Fruit fly (Drosophila melanogaster) whole organism, wandering third instar larva: ENCODE results near the gene CG13252.

Experiments
- Abd-B ChIP-seq: fragments of >200 bp; optimal IDR thresholded peaks from 2 replicates; lab custom pipeline; 2017; ENCODE audit warnings: missing biosample characterization, missing genetic modification characterization
- CG32264 ChIP-seq: fragments of 200-800 bp; sonication (Bioruptor generic); optimal IDR thresholded peaks from 2 replicates; lab custom pipeline; 2016; ENCODE audit warnings: missing biosample characterization, missing genetic modification characterization
- CG9705 ChIP-seq: fragments of 200-800 bp; sonication (Bioruptor generic); optimal IDR thresholded peaks from 2 replicates; lab custom pipeline; 2018; ENCODE audit warnings: missing biosample characterization, mild to moderate bottlenecking, missing genetic modification characterization
- CrebA ChIP-seq: fragments of 200-800 bp; sonication (Bioruptor generic); optimal IDR thresholded peaks from 2 replicates; lab custom pipeline; 2016; ENCODE audit warnings: missing biosample characterization, mild to moderate bottlenecking, missing genetic modification characterization, borderline replicate concordance
- Dfd ChIP-seq: fragments of >200 bp; optimal IDR thresholded peaks from 2 replicates; lab custom pipeline; 2017; ENCODE audit warnings: missing biosample characterization, missing genetic modification characterization
- Dif ChIP-seq: fragments of 200-275, 200-300 bp; sonication (Bioruptor generic); optimal IDR thresholded peaks from 2 replicates; lab custom pipeline; 2018; ENCODE audit warnings: missing biosample characterization, missing genetic modification characterization; ENCODE audit not compliant: partially characterized antibody
- GATAd ChIP-seq: sonication (Bioruptor generic); optimal IDR thresholded peaks from 2 replicates; lab custom pipeline; 2016; ENCODE audit warnings: missing biosample characterization, missing genetic modification characterization
- HLH106 ChIP-seq: fragments of 200-800 bp; optimal IDR thresholded peaks from 3 replicates; lab custom pipeline; 2019; ENCODE audit warnings: missing biosample characterization, mild to moderate bottlenecking, missing genetic modification characterization, moderate library complexity
- Hnf4 ChIP-seq: fragments of 200-800 bp; sonication (Bioruptor generic); optimal IDR thresholded peaks from 2 replicates; lab custom pipeline; 2016; ENCODE audit warnings: missing biosample characterization, mild to moderate bottlenecking, missing genetic modification characterization
- Hr78 ChIP-seq: fragments of >200 bp; optimal IDR thresholded peaks from 2 replicates; lab custom pipeline; 2017; ENCODE audit warnings: missing biosample characterization, missing genetic modification characterization
- Hr83 ChIP-seq: fragments of 200-300 bp; sonication (Bioruptor generic); optimal IDR thresholded peaks from 2 replicates; lab custom pipeline; 2016; ENCODE audit warnings: missing biosample characterization, mild to moderate bottlenecking, missing genetic modification characterization, moderate library complexity; ENCODE audit not compliant: poor library complexity, severe bottlenecking
- Jra ChIP-seq: sonication (Bioruptor generic); optimal IDR thresholded peaks from 2 replicates; lab custom pipeline; 2016; ENCODE audit warnings: missing biosample characterization, missing genetic modification characterization
- Mio ChIP-seq: sonication (Bioruptor generic); optimal IDR thresholded peaks from 2 replicates; lab custom pipeline; 2016; ENCODE audit warnings: missing biosample characterization, missing genetic modification characterization
- Myc ChIP-seq: fragments of >200 bp; optimal IDR thresholded peaks from 2 replicates; lab custom pipeline; 2017
- N ChIP-seq: fragments of >200 bp; optimal IDR thresholded peaks from 2 replicates; lab custom pipeline; 2018; ENCODE audit warnings: missing biosample characterization, missing external identifiers, missing genetic modification characterization
- OdsH ChIP-seq: fragments of 200-800 bp; sonication (Bioruptor generic); optimal IDR thresholded peaks from 2 replicates; lab custom pipeline; 2016; ENCODE audit warnings: missing biosample characterization, mild to moderate bottlenecking, missing genetic modification characterization
- Rel ChIP-seq, 2 experiments: fragments of 200-800 bp; sonication (Bioruptor generic) in 1 of 2; optimal IDR thresholded peaks; 2 replicates in 1 of 2; 3 replicates in 1 of 2; lab custom pipeline; 2016 to 2019; ENCODE audit warnings: mild to moderate bottlenecking in 2 of 2, missing biosample characterization in 2 of 2, missing genetic modification characterization in 2 of 2, moderate library complexity in 1 of 2
- Sp1 ChIP-seq: fragments of 200-800 bp; sonication (Bioruptor generic); optimal IDR thresholded peaks from 3 replicates; lab custom pipeline; 2019; ENCODE audit warnings: missing biosample characterization, mild to moderate bottlenecking, missing genetic modification characterization, moderate library complexity
- Vsx2 ChIP-seq: fragments of 200-300, 225-300 bp; sonication (Bioruptor generic); optimal IDR thresholded peaks from 2 replicates; lab custom pipeline; 2018; ENCODE audit warnings: missing biosample characterization, missing genetic modification characterization; ENCODE audit not compliant: partially characterized antibody
- br ChIP-seq: fragments of 200-800 bp; sonication (Bioruptor generic); optimal IDR thresholded peaks from 2 replicates; lab custom pipeline; 2016; ENCODE audit warnings: missing biosample characterization, missing genetic modification characterization
- brk ChIP-seq: fragments of 200-800 bp; sonication (Bioruptor generic); optimal IDR thresholded peaks from 2 replicates; lab custom pipeline; 2016; ENCODE audit warnings: missing biosample characterization, mild to moderate bottlenecking, missing genetic modification characterization
- dl ChIP-seq, 2 experiments: fragments of 175-275, 200-275 bp in 1 of 2; fragments of 200-275 bp in 1 of 2; sonication (Bioruptor generic); optimal IDR thresholded peaks; lab custom pipeline; 2018; ENCODE audit warnings: mild to moderate bottlenecking in 2 of 2, missing biosample characterization in 2 of 2, missing genetic modification characterization in 2 of 2, moderate library complexity in 2 of 2; ENCODE audit not compliant: partially characterized antibody in 2 of 2, insufficient read depth in 1 of 2
- dmrt93B ChIP-seq: fragments of 200-800 bp; sonication (Bioruptor generic); optimal IDR thresholded peaks from 2 replicates; lab custom pipeline; 2018; ENCODE audit warnings: missing biosample characterization, mild to moderate bottlenecking, missing genetic modification characterization
- dsf ChIP-seq: sonication (Bioruptor generic); optimal IDR thresholded peaks from 2 replicates; lab custom pipeline; 2016; ENCODE audit warnings: missing biosample characterization, missing genetic modification characterization, borderline replicate concordance
- ey ChIP-seq: fragments of 200-800 bp; sonication (Bioruptor generic); optimal IDR thresholded peaks from 2 replicates; lab custom pipeline; 2016; ENCODE audit warnings: missing biosample characterization, missing genetic modification characterization
- foxo ChIP-seq, 2 experiments: fragments of 200-800 bp; sonication (Bioruptor generic); optimal IDR thresholded peaks; 2 replicates in 1 of 2; 3 replicates in 1 of 2; lab custom pipeline; 2016 to 2017; ENCODE audit warnings: missing biosample characterization in 2 of 2, missing genetic modification characterization in 2 of 2
- fru ChIP-seq: fragments of 200-800 bp; sonication (Bioruptor generic); optimal IDR thresholded peaks from 3 replicates; lab custom pipeline; 2016; ENCODE audit warnings: missing biosample characterization, mild to moderate bottlenecking, missing genetic modification characterization
- h ChIP-seq: fragments of 200-800 bp; sonication (Bioruptor generic); optimal IDR thresholded peaks from 3 replicates; lab custom pipeline; 2016; ENCODE audit warnings: missing biosample characterization, mild to moderate bottlenecking, missing genetic modification characterization
- jim ChIP-seq: fragments of 175-275, 200-325 bp; sonication (Bioruptor generic); optimal IDR thresholded peaks from 2 replicates; lab custom pipeline; 2016; ENCODE audit warnings: missing biosample characterization, mild to moderate bottlenecking, missing genetic modification characterization
- lola ChIP-seq: fragments of >200 bp; optimal IDR thresholded peaks from 2 replicates; lab custom pipeline; 2017; ENCODE audit warnings: missing biosample characterization, missing genetic modification characterization
- pan ChIP-seq: fragments of >200 bp; optimal IDR thresholded peaks from 2 replicates; lab custom pipeline; 2017
- psq ChIP-seq: fragments of 200-800 bp; sonication (Bioruptor generic); optimal IDR thresholded peaks from 3 replicates; lab custom pipeline; 2017; ENCODE audit warnings: missing biosample characterization, mild to moderate bottlenecking, missing genetic modification characterization, moderate library complexity
- rgr ChIP-seq: fragments of 200-800 bp; sonication (Bioruptor generic); optimal IDR thresholded peaks from 3 replicates; lab custom pipeline; 2016; ENCODE audit warnings: missing biosample characterization, mild to moderate bottlenecking, missing genetic modification characterization
- sage ChIP-seq: fragments of 200-800 bp; sonication (Bioruptor generic); optimal IDR thresholded peaks from 2 replicates; lab custom pipeline; 2016; ENCODE audit warnings: missing biosample characterization, mild to moderate bottlenecking, missing genetic modification characterization
- sv ChIP-seq: fragments of 200-800 bp; sonication (Bioruptor generic); optimal IDR thresholded peaks from 3 replicates; lab custom pipeline; 2016; ENCODE audit warnings: missing biosample characterization, missing genetic modification characterization
- tai ChIP-seq: sonication (Bioruptor generic); optimal IDR thresholded peaks from 2 replicates; lab custom pipeline; 2016; ENCODE audit warnings: missing biosample characterization, missing genetic modification characterization
- usp ChIP-seq: fragments of >200 bp; optimal IDR thresholded peaks from 2 replicates; lab custom pipeline; 2017; ENCODE audit warnings: missing biosample characterization, missing genetic modification characterization
- woc ChIP-seq: sonication (Bioruptor generic); optimal IDR thresholded peaks from 2 replicates; lab custom pipeline; 2016; ENCODE audit warnings: missing biosample characterization, mild to moderate bottlenecking, missing genetic modification characterization

Gene CG13252

DNA sequence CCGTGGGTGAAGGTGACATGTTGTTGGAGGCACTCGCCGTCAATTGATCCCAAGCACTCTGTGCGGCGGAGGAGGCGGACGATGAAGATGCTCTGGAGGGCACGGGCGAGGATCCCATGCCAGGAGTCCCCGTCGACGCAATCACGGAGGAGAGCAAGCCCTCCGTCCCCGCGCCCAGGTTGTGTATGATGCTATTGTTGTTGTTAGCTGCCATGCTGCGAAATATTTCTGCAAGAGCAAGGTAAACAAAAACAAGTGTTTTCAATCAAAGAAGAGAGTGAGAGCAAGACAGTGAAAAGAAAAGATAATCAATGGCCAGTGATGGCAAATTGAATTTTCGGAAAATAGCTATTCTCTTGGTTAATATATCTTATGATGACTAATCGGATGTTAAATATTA lies 54.0 kb downstream of the CG13252 start:
- TF ChIP-seq ey (GFP tag; lab: Kevin White, UChicago): no peak
- no peak for TF ChIP-seq Rel (GFP tag; optimal IDR thresholded peaks at IDR 0.05; lab: Kevin White, UChicago)
- peak; percentile 75 for TF ChIP-seq Rel (tag; optimal IDR thresholded peaks at IDR 0.05; lab: Kevin White, UChicago)

DNA sequence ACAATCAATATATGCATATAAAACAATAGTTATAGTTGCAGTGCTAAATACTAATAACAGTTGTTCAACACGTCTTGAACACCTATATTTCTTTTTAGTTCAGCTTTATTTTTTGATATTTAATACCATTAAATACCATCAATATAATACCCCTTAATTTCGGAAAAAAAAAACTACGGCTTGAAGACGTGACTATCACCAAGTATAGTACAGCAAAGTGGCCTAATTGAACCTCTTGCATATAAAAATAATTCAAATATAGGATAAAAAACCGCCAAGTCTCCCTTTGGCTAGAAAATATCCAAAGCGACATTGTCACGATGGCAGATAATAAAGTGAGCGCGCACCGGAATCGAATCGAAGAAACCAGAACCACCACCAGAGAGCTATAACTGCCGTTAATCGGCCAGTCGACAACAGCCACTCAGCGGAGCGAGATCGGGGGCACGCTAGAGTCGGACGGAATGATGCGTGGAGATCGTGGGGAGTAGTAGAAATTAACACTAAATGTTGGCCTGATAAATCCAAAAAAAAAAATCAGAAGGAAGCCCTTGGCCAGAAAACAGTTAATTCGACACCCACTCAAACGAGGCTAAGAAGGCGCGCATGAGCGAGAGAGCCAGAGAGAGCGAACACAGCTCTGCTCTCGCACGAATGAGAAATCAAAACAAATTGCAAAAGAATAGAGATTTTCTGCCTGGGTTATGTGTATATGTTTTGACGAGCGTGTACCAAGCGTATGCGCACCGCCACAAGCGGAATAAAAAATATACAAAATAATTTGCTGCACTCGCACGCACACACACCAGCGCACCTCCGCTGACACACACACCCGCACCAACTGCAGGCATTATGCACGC lies 54.7 kb downstream of the CG13252 start:
- peak; percentile 56 for TF ChIP-seq sage
- peak; percentile 87 for TF ChIP-seq woc
- peak in 1 of 2 experiments; percentile 38 for TF ChIP-seq foxo (GFP tag; optimal IDR thresholded peaks at IDR 0.05; lab: Kevin White, UChicago)
- TF ChIP-seq Sp1 (GFP tag; lab: Kevin White, UChicago): peak; percentile 68
- TF ChIP-seq jim (GFP tag; lab: Kevin White, UChicago): no peak
- TF ChIP-seq rgr (GFP tag; lab: Kevin White, UChicago): peak; percentile 15
- TF ChIP-seq h: peak; percentile 31
- TF ChIP-seq ey (GFP tag; lab: Kevin White, UChicago): peak; percentile 33
- TF ChIP-seq sv (GFP tag; lab: Kevin White, UChicago): peak; percentile 39
- TF ChIP-seq Myc (lab: Kevin White, UChicago): peak; percentile 100
- no peak for TF ChIP-seq pan (lab: Kevin White, UChicago)
- TF ChIP-seq fru (GFP tag; lab: Kevin White, UChicago): peak; percentile 36
- TF ChIP-seq Hr83 (GFP tag; lab: Kevin White, UChicago): peak; percentile 24
- TF ChIP-seq OdsH (GFP tag; lab: Kevin White, UChicago): peak; percentile 25
- peak; percentile 93 for TF ChIP-seq Dif (GFP tag; lab: Kevin White, UChicago)
- peak; percentile 90 to 92 for TF ChIP-seq dl (GFP tag; optimal IDR thresholded peaks at IDR 0.05; lab: Kevin White, UChicago; ENCODE audit: insufficient read depth in 1 of 2, partially characterized antibody in 2 of 2)
- TF ChIP-seq lola: no peak
- peak; percentile 88 for TF ChIP-seq psq (GFP tag; lab: Kevin White, UChicago)
- TF ChIP-seq Jra: peak; percentile 57
- TF ChIP-seq HLH106 (tag; lab: Kevin White, UChicago): peak; percentile 53
- TF ChIP-seq dmrt93B: no peak
- TF ChIP-seq brk (GFP tag; lab: Kevin White, UChicago): no peak
- no peak for TF ChIP-seq N (GFP tag; lab: Kevin White, UChicago)
- no peak for TF ChIP-seq Rel (GFP tag; optimal IDR thresholded peaks at IDR 0.05; lab: Kevin White, UChicago)
- TF ChIP-seq Rel (tag; optimal IDR thresholded peaks at IDR 0.05; lab: Kevin White, UChicago): peak; percentile 16
- TF ChIP-seq, all 38 proteins: peak for 18

DNA sequence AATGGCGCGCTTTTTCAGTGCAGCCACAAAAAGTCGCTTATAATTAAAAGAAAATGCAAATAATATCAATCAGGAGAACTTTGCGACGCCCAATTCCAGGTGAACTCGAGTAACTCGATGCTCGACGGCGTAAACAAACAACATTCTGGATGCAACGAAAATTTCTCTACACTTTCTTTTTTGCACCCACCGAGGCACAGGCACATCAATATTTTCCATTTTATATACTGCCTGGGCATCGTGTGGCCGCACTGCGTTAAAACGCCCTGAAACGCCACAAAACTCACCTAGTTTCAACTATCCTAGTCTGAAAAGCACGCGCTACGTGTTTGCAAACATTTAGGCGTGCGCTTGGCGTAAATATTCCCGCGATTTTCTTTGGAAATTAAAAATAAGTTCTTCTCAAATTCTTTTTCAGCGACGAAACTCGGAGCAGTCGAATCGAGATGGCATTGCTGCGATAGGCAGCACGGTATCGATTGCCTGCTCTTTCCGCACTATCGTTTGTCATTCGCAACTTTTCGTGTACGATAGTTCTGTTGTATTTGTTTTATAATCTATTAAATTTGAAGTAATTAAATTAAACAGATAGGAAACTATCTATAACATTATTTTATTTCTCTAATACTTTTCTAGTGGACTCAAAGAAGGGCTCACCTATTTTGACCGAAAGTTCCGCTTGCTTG lies 55.5 kb downstream of the CG13252 start, which contains the start of gene Pcif1:
TSS of gene Pcif1 (minus strand) at position 456 of the 686 bp plus-strand sequence.
- no peak for TF ChIP-seq psq (GFP tag; lab: Kevin White, UChicago)
- peak; percentile 54 for TF ChIP-seq Hr83 (GFP tag; lab: Kevin White, UChicago)
- no peak for TF ChIP-seq Mio (GFP tag; lab: Kevin White, UChicago)
- TF ChIP-seq ey (GFP tag; lab: Kevin White, UChicago): no peak
- peak; percentile 17 for TF ChIP-seq HLH106 (tag; lab: Kevin White, UChicago)
- TF ChIP-seq fru (GFP tag; lab: Kevin White, UChicago): no peak
- no peak for TF ChIP-seq Dfd
- no peak for TF ChIP-seq Vsx2 (GFP tag; lab: Kevin White, UChicago)
- no peak for TF ChIP-seq CrebA
- TF ChIP-seq Hnf4 (GFP tag; lab: Kevin White, UChicago): peak; percentile 72
- TF ChIP-seq br (GFP tag; lab: Kevin White, UChicago): no peak
- TF ChIP-seq sage: peak; percentile 44
- TF ChIP-seq Jra: no peak
- TF ChIP-seq usp: no peak
- no peak for TF ChIP-seq dl (GFP tag; optimal IDR thresholded peaks at IDR 0.05; lab: Kevin White, UChicago; ENCODE audit: insufficient read depth in 1 of 2, partially characterized antibody in 2 of 2)
- no peak for TF ChIP-seq tai
- no peak for TF ChIP-seq dmrt93B
- no peak for TF ChIP-seq lola
- peak; percentile 59 for TF ChIP-seq dsf (GFP tag; lab: Kevin White, UChicago)
- TF ChIP-seq Abd-B (GFP tag; lab: Kevin White, UChicago): no peak
- TF ChIP-seq foxo (GFP tag; optimal IDR thresholded peaks at IDR 0.05; lab: Kevin White, UChicago): no peak
- peak; percentile 16 for TF ChIP-seq sv (GFP tag; lab: Kevin White, UChicago)
- TF ChIP-seq Dif (GFP tag; lab: Kevin White, UChicago): no peak
- no peak for TF ChIP-seq GATAd (GFP tag; lab: Kevin White, UChicago)
- TF ChIP-seq Myc (lab: Kevin White, UChicago): no peak
- TF ChIP-seq rgr (GFP tag; lab: Kevin White, UChicago): no peak
- no peak for TF ChIP-seq Hr78
- no peak for TF ChIP-seq OdsH (GFP tag; lab: Kevin White, UChicago)
- TF ChIP-seq woc: peak; percentile 13
- no peak for TF ChIP-seq N (GFP tag; lab: Kevin White, UChicago)
- TF ChIP-seq jim (GFP tag; lab: Kevin White, UChicago): no peak
- no peak for TF ChIP-seq pan (lab: Kevin White, UChicago)
- peak; percentile 83 for TF ChIP-seq brk (GFP tag; lab: Kevin White, UChicago)
- peak; percentile 2 for TF ChIP-seq CG9705 (GFP tag; lab: Kevin White, UChicago)
- peak; percentile 50 for TF ChIP-seq h
- TF ChIP-seq CG32264 (GFP tag; lab: Kevin White, UChicago): peak; percentile 11
- no peak for TF ChIP-seq Sp1 (GFP tag; lab: Kevin White, UChicago)
